Fruit fly (Drosophila melanogaster) whole organism, embryonic: Measurements from ENCODE around the gene Sfxn2.
A peak's percentile ranks its signal among the peaks of the same experiment; 100 is the strongest.

Experiments
- Abd-B ChIP-seq: fragments of 200-800 bp; sonication (Bioruptor generic); optimal IDR thresholded peaks from 2 replicates; lab custom pipeline; 2018; ENCODE audit warnings: missing biosample characterization, mild to moderate bottlenecking, missing genetic modification characterization, moderate library complexity
- BEAF-32 ChIP-seq: fragments of 200-800 bp; sonication (Bioruptor generic); optimal IDR thresholded peaks from 3 replicates; lab custom pipeline; 2017; ENCODE audit warnings: missing biosample characterization, missing genetic modification characterization, mild to moderate bottlenecking, moderate library complexity, missing genetic modification reagents
- CG10147 ChIP-seq: fragments of 200-800 bp; sonication (Bioruptor generic); optimal IDR thresholded peaks from 2 replicates; lab custom pipeline; 2019; ENCODE audit warnings: missing biosample characterization, mild to moderate bottlenecking, missing genetic modification characterization, moderate library complexity
- CG1024 ChIP-seq: fragments of 200-800 bp; sonication (Bioruptor generic); IDR thresholded peaks from 2 replicates; pipeline ENCODE4 v1.3.6; 2022; ENCODE audit warnings: missing biosample characterization, missing genetic modification characterization
- CG10565 ChIP-seq: fragments of 200-800 bp; sonication (Bioruptor generic); optimal IDR thresholded peaks from 3 replicates; lab custom pipeline; 2016; ENCODE audit warnings: missing biosample characterization, mild to moderate bottlenecking, missing genetic modification characterization
- CG11456 ChIP-seq: fragments of 200-800 bp; sonication (Bioruptor generic); IDR thresholded peaks from 3 replicates; pipeline ENCODE4 v1.3.6; 2022; ENCODE audit warnings: missing biosample characterization, missing genetic modification characterization
- CG12104 ChIP-seq: fragments of 200-800 bp; sonication (Bioruptor generic); optimal IDR thresholded peaks from 3 replicates; lab custom pipeline; 2016; ENCODE audit warnings: missing biosample characterization, missing genetic modification characterization
- CG1529 ChIP-seq: fragments of 200-800 bp; sonication (Bioruptor generic); optimal IDR thresholded peaks from 3 replicates; lab custom pipeline; 2018; ENCODE audit warnings: missing biosample characterization, missing genetic modification characterization
- CG15479 ChIP-seq: fragments of 200-800 bp; sonication (Bioruptor generic); optimal IDR thresholded peaks from 3 replicates; lab custom pipeline; 2019; ENCODE audit warnings: missing biosample characterization, mild to moderate bottlenecking, missing genetic modification characterization, moderate library complexity
- CG1647 ChIP-seq: fragments of 200-800 bp; sonication (Bioruptor generic); optimal IDR thresholded peaks from 3 replicates; lab custom pipeline; 2016; ENCODE audit warnings: missing biosample characterization, missing genetic modification characterization
- CG2889 ChIP-seq: fragments of 200-800 bp; sonication (Bioruptor generic); IDR thresholded peaks from 3 replicates; pipeline ENCODE4 v1.3.6; 2022; ENCODE audit warnings: missing biosample characterization, missing genetic modification characterization
- CG31365 ChIP-seq: fragments of 200-800 bp; sonication (Bioruptor generic); optimal IDR thresholded peaks from 2 replicates; lab custom pipeline; 2018; ENCODE audit warnings: missing biosample characterization, mild to moderate bottlenecking, missing genetic modification characterization
- CG3281 ChIP-seq: fragments of 200-800 bp; sonication (Bioruptor generic); optimal IDR thresholded peaks from 3 replicates; lab custom pipeline; 2017; ENCODE audit warnings: missing biosample characterization, mild to moderate bottlenecking, missing genetic modification characterization
- CG4617 ChIP-seq: fragments of 200-800 bp; sonication (Bioruptor generic); optimal IDR thresholded peaks from 3 replicates; lab custom pipeline; 2016; ENCODE audit warnings: missing biosample characterization, missing genetic modification characterization, borderline replicate concordance
- CG6175 ChIP-seq: fragments of 200-800 bp; sonication (Bioruptor generic); IDR thresholded peaks from 3 replicates; pipeline ENCODE4 v1.3.6; 2022; ENCODE audit warnings: missing biosample characterization, missing genetic modification characterization
- CG7357 ChIP-seq: fragments of 200-800 bp; sonication (Bioruptor generic); IDR thresholded peaks from 3 replicates; pipeline ENCODE4 v1.3.6; 2022; ENCODE audit warnings: missing biosample characterization, missing genetic modification characterization
- CG7556 ChIP-seq: fragments of 200-800 bp; sonication (Bioruptor generic); optimal IDR thresholded peaks from 2 replicates; lab custom pipeline; 2017; ENCODE audit warnings: missing biosample characterization, mild to moderate bottlenecking, missing genetic modification characterization
- CG8089 ChIP-seq: fragments of 200-800 bp; sonication (Bioruptor generic); optimal IDR thresholded peaks from 3 replicates; lab custom pipeline; 2016; ENCODE audit warnings: missing biosample characterization, missing genetic modification characterization
- CG8290 ChIP-seq, 3 experiments: fragments of 200-800 bp; sonication (Bioruptor generic); optimal IDR thresholded peaks; 2 replicates each; lab custom pipeline; 2016 to 2019; ENCODE audit warnings: missing biosample characterization in 3 of 3, missing genetic modification characterization in 3 of 3, mild to moderate bottlenecking in 2 of 3, moderate library complexity in 1 of 3
- D19B ChIP-seq: fragments of 200-800 bp; sonication (Bioruptor generic); optimal IDR thresholded peaks from 2 replicates; lab custom pipeline; 2017; ENCODE audit warnings: missing biosample characterization, mild to moderate bottlenecking, missing genetic modification characterization
- Dad ChIP-seq: fragments of 200-800 bp; sonication (Bioruptor generic); optimal IDR thresholded peaks from 3 replicates; lab custom pipeline; 2016; ENCODE audit warnings: missing biosample characterization, missing genetic modification characterization
- HHEX ChIP-seq: fragments of 200-800 bp; sonication (Bioruptor generic); optimal IDR thresholded peaks from 3 replicates; lab custom pipeline; 2017; ENCODE audit warnings: missing biosample characterization, mild to moderate bottlenecking, missing genetic modification characterization, missing genetic modification reagents
- HLH4C ChIP-seq: fragments of 200-800 bp; sonication (Bioruptor generic); IDR thresholded peaks from 3 replicates; pipeline ENCODE4 v1.3.6; 2022; ENCODE audit warnings: missing biosample characterization, missing genetic modification characterization; ENCODE audit not compliant: partially characterized antibody
- Hr39 ChIP-seq: fragments of >200 bp; optimal IDR thresholded peaks from 2 replicates; lab custom pipeline; 2017
- Mad ChIP-seq: fragments of 200-800 bp; sonication (Bioruptor generic); optimal IDR thresholded peaks from 2 replicates; lab custom pipeline; 2016; ENCODE audit warnings: missing biosample characterization, missing genetic modification characterization
- Meics ChIP-seq: fragments of 200-800 bp; sonication (Bioruptor generic); optimal IDR thresholded peaks from 2 replicates; lab custom pipeline; 2017; ENCODE audit warnings: missing biosample characterization, mild to moderate bottlenecking, missing genetic modification characterization
- Oli ChIP-seq: fragments of 200-800 bp; sonication (Bioruptor generic); optimal IDR thresholded peaks from 2 replicates; lab custom pipeline; 2018; ENCODE audit warnings: missing biosample characterization, mild to moderate bottlenecking, missing genetic modification characterization, moderate library complexity
- Sox100B ChIP-seq: fragments of 200-800 bp; sonication (Bioruptor generic); optimal IDR thresholded peaks from 3 replicates; lab custom pipeline; 2018; ENCODE audit warnings: missing biosample characterization, mild to moderate bottlenecking, missing genetic modification characterization
- Spps ChIP-seq: fragments of 200-800 bp; sonication (Bioruptor generic); optimal IDR thresholded peaks from 2 replicates; lab custom pipeline; 2018; ENCODE audit warnings: missing biosample characterization, mild to moderate bottlenecking, missing genetic modification characterization
- Ssrp ChIP-seq: fragments of 200-800 bp; sonication (Bioruptor generic); optimal IDR thresholded peaks from 2 replicates; lab custom pipeline; 2018; ENCODE audit warnings: missing biosample characterization, mild to moderate bottlenecking, missing genetic modification characterization, moderate library complexity
- amos ChIP-seq: fragments of 200-800 bp; sonication (Bioruptor generic); IDR thresholded peaks from 2 replicates; pipeline ENCODE4 v1.3.6; 2022; ENCODE audit warnings: missing biosample characterization, missing genetic modification characterization; ENCODE audit not compliant: partially characterized antibody
- ap ChIP-seq: fragments of 200-800 bp; sonication (Bioruptor generic); IDR thresholded peaks from 2 replicates; pipeline ENCODE4 v1.3.6; 2022; ENCODE audit warnings: missing biosample characterization, missing genetic modification characterization
- caup ChIP-seq: fragments of 200-800 bp; sonication (Bioruptor generic); optimal IDR thresholded peaks from 3 replicates; lab custom pipeline; 2017; ENCODE audit warnings: missing biosample characterization, mild to moderate bottlenecking, missing genetic modification characterization, moderate library complexity; ENCODE audit not compliant: severe bottlenecking
- chinmo ChIP-seq: fragments of 200-800 bp; sonication (Bioruptor generic); IDR thresholded peaks from 4 replicates; pipeline ENCODE4 v1.3.6; 2022; ENCODE audit warnings: missing biosample characterization, missing genetic modification characterization; ENCODE audit not compliant: partially characterized antibody
- chm ChIP-seq: fragments of 200-800 bp; sonication (Bioruptor generic); IDR thresholded peaks from 2 replicates; pipeline ENCODE4 v1.3.6; 2022; ENCODE audit warnings: missing biosample characterization, missing genetic modification characterization
- dmrt99B ChIP-seq: fragments of 200-800 bp; sonication (Bioruptor generic); optimal IDR thresholded peaks from 2 replicates; lab custom pipeline; 2018; ENCODE audit warnings: missing biosample characterization, mild to moderate bottlenecking, missing genetic modification characterization, moderate library complexity
- hb ChIP-seq: fragments of 200-800 bp; sonication (Bioruptor generic); IDR thresholded peaks from 3 replicates; pipeline ENCODE4 v1.3.6; 2022; ENCODE audit warnings: missing biosample characterization, missing genetic modification characterization; ENCODE audit not compliant: partially characterized antibody
- hkb ChIP-seq, 2 experiments: fragments of 200-800 bp in 1 of 2; fragments of >200 bp in 1 of 2; sonication (Bioruptor generic) in 1 of 2; IDR thresholded peaks in 1 of 2; optimal IDR thresholded peaks in 1 of 2; 2 replicates each; pipeline versions ENCODE4 v1.3.6 to Lab custom; 2017 to 2022; ENCODE audit warnings: missing biosample characterization in 1 of 2, missing genetic modification characterization in 1 of 2
- inv ChIP-seq: fragments of 200-800 bp; sonication (Bioruptor generic); IDR thresholded peaks from 2 replicates; pipeline ENCODE4 v1.3.6; 2022; ENCODE audit warnings: missing biosample characterization, missing genetic modification characterization; ENCODE audit not compliant: partially characterized antibody
- nau ChIP-seq: fragments of 200-800 bp; sonication (Bioruptor generic); optimal IDR thresholded peaks from 3 replicates; lab custom pipeline; 2017; ENCODE audit warnings: missing biosample characterization, mild to moderate bottlenecking, missing genetic modification characterization, missing genetic modification reagents
- odd ChIP-seq: fragments of 200-800 bp; sonication (Bioruptor generic); optimal IDR thresholded peaks from 2 replicates; lab custom pipeline; 2017; ENCODE audit warnings: missing biosample characterization, mild to moderate bottlenecking, missing genetic modification characterization
- pan ChIP-seq, 4 experiments: fragments of >200 bp in 3 of 4; fragments of 200-800 bp in 1 of 4; sonication (Bioruptor generic) in 1 of 4; optimal IDR thresholded peaks in 3 of 4; IDR thresholded peaks in 1 of 4; 2 replicates each; pipeline versions ENCODE4 v1.3.6 to Lab custom; 2017 to 2022; ENCODE audit warnings: missing biosample characterization in 2 of 4, missing genetic modification characterization in 2 of 4, mixed read lengths in 1 of 4
- pros ChIP-seq: fragments of 200-800 bp; sonication (Bioruptor generic); optimal IDR thresholded peaks from 3 replicates; lab custom pipeline; 2019; ENCODE audit warnings: missing biosample characterization, mild to moderate bottlenecking, missing genetic modification characterization, moderate library complexity
- scrt ChIP-seq: fragments of 200-800 bp; sonication (Bioruptor generic); optimal IDR thresholded peaks from 2 replicates; lab custom pipeline; 2018; ENCODE audit warnings: missing biosample characterization, mild to moderate bottlenecking, missing genetic modification characterization, moderate library complexity
- tgo ChIP-seq: fragments of 200-800 bp; sonication (Bioruptor generic); IDR thresholded peaks from 3 replicates; pipeline ENCODE4 v1.3.6; 2022; ENCODE audit warnings: missing biosample characterization, missing genetic modification characterization
- ttk ChIP-seq: fragments of 200-800 bp; sonication (Bioruptor generic); IDR thresholded peaks from 2 replicates; pipeline ENCODE4 v2.1.2; 2022; ENCODE audit warnings: missing biosample characterization, missing genetic modification characterization
- vnd ChIP-seq: fragments of 200-800 bp; sonication (Bioruptor generic); IDR thresholded peaks from 3 replicates; pipeline ENCODE4 v1.3.6; 2022; ENCODE audit warnings: missing biosample characterization, missing genetic modification characterization; ENCODE audit not compliant: partially characterized antibody

The Sfxn2 gene

dm6 chr3L:19016133-19016804 is 46.7 kb upstream of the Sfxn2 start (continued):
- TF ChIP-seq CG8290 (GFP tag; optimal IDR thresholded peaks at IDR 0.05; lab: Kevin White, UChicago): no peak
- peak in 1 of 2 experiments; percentile 29 for TF ChIP-seq CG8290 (tag; optimal IDR thresholded peaks at IDR 0.05; lab: Kevin White, UChicago)
- TF ChIP-seq CG4617 (GFP tag; lab: Kevin White, UChicago): no peak
- no peak for TF ChIP-seq CG10565 (GFP tag; lab: Kevin White, UChicago)
- TF ChIP-seq nau (GFP tag; lab: Kevin White, UChicago): no peak
- no peak for TF ChIP-seq HLH4C
- TF ChIP-seq CG1647 (GFP tag; lab: Kevin White, UChicago): no peak
- TF ChIP-seq Spps (tag; lab: Kevin White, UChicago): no peak
- peak; percentile 75; the same call in 2 of the 4 replicates for TF ChIP-seq chinmo
- TF ChIP-seq chm: peak; percentile 54
- TF ChIP-seq Dad (GFP tag; lab: Kevin White, UChicago): no peak
- no peak for TF ChIP-seq pan (optimal IDR thresholded peaks at IDR 0.05; lab: Kevin White, UChicago)
- peak in 1 of 2 experiments; percentile 10 for TF ChIP-seq pan (GFP tag; optimal IDR thresholded peaks at IDR 0.05 in 1 of 2, IDR thresholded peaks at IDR 0.05 in 1 of 2)
- no peak for TF ChIP-seq Mad (GFP tag; lab: Kevin White, UChicago)
- TF ChIP-seq Oli: peak; percentile 34
- no peak for TF ChIP-seq vnd (GFP tag; lab: Robert Waterston, UW)
- no peak for TF ChIP-seq caup (GFP tag; lab: Kevin White, UChicago)
- no peak for TF ChIP-seq amos
- TF ChIP-seq dmrt99B (tag; lab: Kevin White, UChicago): peak; percentile 54
- no peak for TF ChIP-seq CG1024 (GFP tag; lab: Robert Waterston, UW)
- TF ChIP-seq tgo (GFP tag; lab: Robert Waterston, UW): peak; percentile 39; the same call in 2 of the 3 replicates
- no peak for TF ChIP-seq BEAF-32 (GFP tag; lab: Kevin White, UChicago)
- TF ChIP-seq CG1529 (GFP tag; lab: Kevin White, UChicago): no peak
- TF ChIP-seq CG6175 (GFP tag; lab: Robert Waterston, UW): peak; percentile 84
- TF ChIP-seq CG2889 (GFP tag; lab: Robert Waterston, UW): 0 out of 3 replicates have a peak, but pooled peaks have one; percentile 8
- TF ChIP-seq Abd-B (GFP tag; lab: Kevin White, UChicago): no peak
- no peak for TF ChIP-seq ap (GFP tag; lab: Robert Waterston, UW)
- peak; percentile 48 for TF ChIP-seq Sox100B
- TF ChIP-seq D19B (GFP tag; lab: Kevin White, UChicago): peak; percentile 28
- no peak for TF ChIP-seq hb (GFP tag; lab: Robert Waterston, UW)
- TF ChIP-seq CG7357 (GFP tag; lab: Robert Waterston, UW): peak; percentile 41; the same call in 1 of the 3 replicates
- no peak for TF ChIP-seq CG15479
- peak; percentile 41 for TF ChIP-seq CG12104 (GFP tag; lab: Kevin White, UChicago)
- TF ChIP-seq odd: no peak
- TF ChIP-seq Meics (GFP tag; lab: Kevin White, UChicago): peak; percentile 73
- TF ChIP-seq hkb (optimal IDR thresholded peaks at IDR 0.05; lab: Kevin White, UChicago): no peak
- no peak for TF ChIP-seq hkb (GFP tag; IDR thresholded peaks at IDR 0.05; lab: Robert Waterston, UW)
- TF ChIP-seq CG8089 (GFP tag; lab: Kevin White, UChicago): no peak
- TF ChIP-seq ttk (GFP tag; lab: Robert Waterston, UW): no peak
- no peak for TF ChIP-seq CG11456
- peak; percentile 12 for TF ChIP-seq pros (GFP tag; lab: Kevin White, UChicago)
- TF ChIP-seq inv (GFP tag; lab: Robert Waterston, UW): no peak
- TF ChIP-seq CG10147 (GFP tag; lab: Kevin White, UChicago): peak; percentile 42
- TF ChIP-seq CG31365 (tag; lab: Kevin White, UChicago): no peak
- peak; percentile 62 for TF ChIP-seq CG7556 (GFP tag; lab: Kevin White, UChicago)
- TF ChIP-seq Ssrp (tag; lab: Kevin White, UChicago): peak; percentile 11
- TF ChIP-seq scrt (GFP tag; lab: Kevin White, UChicago): peak; percentile 25
- no peak for TF ChIP-seq HHEX
- TF ChIP-seq CG3281 (GFP tag; lab: Kevin White, UChicago): peak; percentile 50
- TF ChIP-seq Hr39: no peak
